Fruit fly (Drosophila melanogaster): Measurements from ENCODE around the gene mRpS24.

The mRpS24 gene

dm6 chr3R:24188619-24189018 lies 25.3 kb upstream of the mRpS24 start, which contains the start of gene CG5515 (continued):
- TF ChIP-seq Doc3 (GFP tag; IDR thresholded peaks at IDR 0.05; ENCODE audit: partially characterized antibody): peak; percentile 58; the same call in 1 of the 3 replicates
- peak; percentile 49 for TF ChIP-seq fd96Cb (tag; optimal IDR thresholded peaks at IDR 0.05)
- TF ChIP-seq Atf-2 (GFP tag; optimal IDR thresholded peaks at IDR 0.05): peak; percentile 70
- peak; percentile 88 for TF ChIP-seq CG10366 (GFP tag; IDR thresholded peaks at IDR 0.05)
- peak; percentile 90 for TF ChIP-seq CG13775 (GFP tag; optimal IDR thresholded peaks at IDR 0.05)
- TF ChIP-seq Ets65A (GFP tag): peak; percentile 97
- TF ChIP-seq dati (GFP tag; IDR thresholded peaks at IDR 0.05): no peak
- TF ChIP-seq Taf1 (GFP tag; IDR thresholded peaks at IDR 0.05): peak; percentile 64; the same call in 1 of the 2 replicates
- peak; percentile 83 for TF ChIP-seq Oaz (GFP tag; IDR thresholded peaks at IDR 0.05)
- no peak for TF ChIP-seq CG6813 (GFP tag; optimal IDR thresholded peaks at IDR 0.05)
- no peak for TF ChIP-seq luna (GFP tag; optimal IDR thresholded peaks at IDR 0.05)
- no peak for TF ChIP-seq lab (GFP tag; optimal IDR thresholded peaks at IDR 0.05)
- peak; percentile 66 for TF ChIP-seq mam (GFP tag; optimal IDR thresholded peaks at IDR 0.05)
- no peak for TF ChIP-seq CG6854 (GFP tag; optimal IDR thresholded peaks at IDR 0.05)
- TF ChIP-seq CG6254 (GFP tag; optimal IDR thresholded peaks at IDR 0.05): no peak
- no peak for TF ChIP-seq prd (optimal IDR thresholded peaks at IDR 0.05)
- TF ChIP-seq prd (GFP tag; IDR thresholded peaks at IDR 0.05): peak; percentile 84
- peak; percentile 33 for TF ChIP-seq ab (GFP tag; optimal IDR thresholded peaks at IDR 0.05)
- TF ChIP-seq CG3847 (GFP tag; IDR thresholded peaks at IDR 0.05): peak; percentile 91
- TF ChIP-seq Lim3 (GFP tag; IDR thresholded peaks at IDR 0.05): peak; percentile 50; the same call in 1 of the 2 replicates
- no peak for TF ChIP-seq CG2875 (GFP tag; optimal IDR thresholded peaks at IDR 0.05)
- peak; percentile 93 for TF ChIP-seq row (GFP tag; IDR thresholded peaks at IDR 0.05)
- TF ChIP-seq CG10565 (GFP tag; optimal IDR thresholded peaks at IDR 0.05): no peak
- TF ChIP-seq Aef1 (GFP tag; IDR thresholded peaks at IDR 0.05): peak; percentile 73
- TF ChIP-seq CoRest (tag; optimal IDR thresholded peaks at IDR 0.05): peak; percentile 84
- TF ChIP-seq CG3838 (GFP tag; optimal IDR thresholded peaks at IDR 0.05): no peak
- TF ChIP-seq corto (GFP tag; optimal IDR thresholded peaks at IDR 0.05): peak; percentile 47
- peak; percentile 4; the same call in 1 of the 2 replicates for TF ChIP-seq Ravus (GFP tag; IDR thresholded peaks at IDR 0.05)
- peak; percentile 54 for TF ChIP-seq CG10543 (GFP tag; optimal IDR thresholded peaks at IDR 0.05)
- peak; percentile 76 for TF ChIP-seq CG3163 (GFP tag; optimal IDR thresholded peaks at IDR 0.05)
- TF ChIP-seq BtbVII (GFP tag; optimal IDR thresholded peaks at IDR 0.05): no peak
- peak; percentile 75 for TF ChIP-seq CG4730 (GFP tag; IDR thresholded peaks at IDR 0.05)

dm6 chr3R:24186188-24186587 lies 22.8 kb upstream of the mRpS24 start, which contains the start of gene mora:
TSS of gene mora (plus strand) at chr3R:24186359.
- no peak for TF ChIP-seq tap (tag; optimal IDR thresholded peaks at IDR 0.05)
- TF ChIP-seq amos (GFP tag; IDR thresholded peaks at IDR 0.05; ENCODE audit: partially characterized antibody): peak; percentile 13; the same call in 1 of the 2 replicates
- TF ChIP-seq CG1792 (GFP tag; optimal IDR thresholded peaks at IDR 0.05): no peak
- TF ChIP-seq disco-r (GFP tag; optimal IDR thresholded peaks at IDR 0.05): no peak
- TF ChIP-seq Hey (tag; optimal IDR thresholded peaks at IDR 0.05): no peak
- TF ChIP-seq ash1 (GFP tag; optimal IDR thresholded peaks at IDR 0.05): no peak
- no peak for TF ChIP-seq kah (GFP tag; optimal IDR thresholded peaks at IDR 0.05)
- TF ChIP-seq CG11696 (GFP tag; IDR thresholded peaks at IDR 0.05): no peak
- TF ChIP-seq CG11695 (GFP tag; IDR thresholded peaks at IDR 0.05): no peak
- TF ChIP-seq CG10267 (tag; optimal IDR thresholded peaks at IDR 0.05): peak; percentile 22
- no peak for TF ChIP-seq nmo (GFP tag; optimal IDR thresholded peaks at IDR 0.05)
- no peak for TF ChIP-seq GATAe (GFP tag; conservative IDR thresholded peaks at IDR 0.05)
- TF ChIP-seq CG2678 (tag; optimal IDR thresholded peaks at IDR 0.05): no peak
- no peak for TF ChIP-seq B-H2 (GFP tag; optimal IDR thresholded peaks at IDR 0.05)
- TF ChIP-seq Hr78 (GFP tag; optimal IDR thresholded peaks at IDR 0.05): no peak
- TF ChIP-seq CG18476 (GFP tag; optimal IDR thresholded peaks at IDR 0.05): no peak
- no peak for TF ChIP-seq tio (GFP tag; optimal IDR thresholded peaks at IDR 0.05)
- no peak for TF ChIP-seq CG3726 (GFP tag; IDR thresholded peaks at IDR 0.05)
- TF ChIP-seq CG31388 (GFP tag; optimal IDR thresholded peaks at IDR 0.05): no peak
- no peak for TF ChIP-seq dimm (GFP tag; IDR thresholded peaks at IDR 0.05)
- TF ChIP-seq Dip2 (GFP tag; IDR thresholded peaks at IDR 0.05): no peak
